Fruit fly (Drosophila melanogaster) whole organism, embryonic: Measurements from ENCODE around the gene CG33258.

Experiments
- B-H1 ChIP-seq: fragments of 200-800 bp; sonication (Bioruptor generic); IDR thresholded peaks from 3 replicates; pipeline ENCODE4 v1.3.6; 2022; ENCODE audit warnings: missing biosample characterization, missing genetic modification characterization
- Bteb2 ChIP-seq: fragments of 200-800 bp; sonication (Bioruptor generic); optimal IDR thresholded peaks from 2 replicates; lab custom pipeline; 2016; ENCODE audit warnings: missing biosample characterization, missing genetic modification characterization
- CG10431 ChIP-seq: fragments of 200-800 bp; sonication (Bioruptor generic); optimal IDR thresholded peaks from 3 replicates; lab custom pipeline; 2018; ENCODE audit warnings: missing biosample characterization, mild to moderate bottlenecking, missing genetic modification characterization
- CG11504 ChIP-seq: fragments of 200-800 bp; sonication (Bioruptor generic); optimal IDR thresholded peaks from 3 replicates; lab custom pipeline; 2019; ENCODE audit warnings: missing biosample characterization, mild to moderate bottlenecking, missing genetic modification characterization, moderate library complexity
- CG14667 ChIP-seq: fragments of 200-800 bp; sonication (Bioruptor generic); IDR thresholded peaks from 2 replicates; pipeline ENCODE4 v1.3.6; 2022; ENCODE audit warnings: missing biosample characterization, missing genetic modification characterization
- CG15514 ChIP-seq: fragments of 200-800 bp; sonication (Bioruptor generic); optimal IDR thresholded peaks from 3 replicates; lab custom pipeline; 2017; ENCODE audit warnings: missing biosample characterization, missing genetic modification characterization, mild to moderate bottlenecking, moderate library complexity, missing genetic modification reagents
- CG15601 ChIP-seq: fragments of 200-800 bp; sonication (Bioruptor generic); optimal IDR thresholded peaks from 3 replicates; lab custom pipeline; 2019; ENCODE audit warnings: missing biosample characterization, mild to moderate bottlenecking, missing genetic modification characterization, moderate library complexity
- CG1603 ChIP-seq: fragments of 200-800 bp; sonication (Bioruptor generic); optimal IDR thresholded peaks from 2 replicates; lab custom pipeline; 2019; ENCODE audit warnings: missing biosample characterization, mild to moderate bottlenecking, missing genetic modification characterization, moderate library complexity
- CG16863 ChIP-seq: fragments of 200-800 bp; sonication (Bioruptor generic); optimal IDR thresholded peaks from 3 replicates; lab custom pipeline; 2016; ENCODE audit warnings: missing biosample characterization, missing genetic modification characterization
- CG18764 ChIP-seq: fragments of 200-800 bp; sonication (Bioruptor generic); optimal IDR thresholded peaks from 3 replicates; lab custom pipeline; 2016; ENCODE audit warnings: missing biosample characterization, missing genetic modification characterization
- CG2116 ChIP-seq: fragments of 200-800 bp; sonication (Bioruptor generic); optimal IDR thresholded peaks from 3 replicates; lab custom pipeline; 2018; ENCODE audit warnings: missing biosample characterization, mild to moderate bottlenecking, missing genetic modification characterization
- CG2199 ChIP-seq: fragments of 200-800 bp; sonication (Bioruptor generic); IDR thresholded peaks from 3 replicates; pipeline ENCODE4 v1.3.6; 2022; ENCODE audit warnings: missing biosample characterization, missing genetic modification characterization
- CG2202 ChIP-seq: fragments of 200-800 bp; sonication (Bioruptor generic); optimal IDR thresholded peaks from 2 replicates; lab custom pipeline; 2018; ENCODE audit warnings: missing biosample characterization, mild to moderate bottlenecking, missing genetic modification characterization
- CG32532 ChIP-seq: fragments of 200-800 bp; sonication (Bioruptor generic); IDR thresholded peaks from 2 replicates; pipeline ENCODE4 v1.3.6; 2022; ENCODE audit warnings: missing biosample characterization, missing genetic modification characterization
- CG3281 ChIP-seq: fragments of 200-800 bp; sonication (Bioruptor generic); optimal IDR thresholded peaks from 3 replicates; lab custom pipeline; 2017; ENCODE audit warnings: missing biosample characterization, mild to moderate bottlenecking, missing genetic modification characterization
- CG5953 ChIP-seq: fragments of 200-800 bp; sonication (Bioruptor generic); IDR thresholded peaks from 2 replicates; pipeline ENCODE4 v1.3.6; 2022; ENCODE audit warnings: missing biosample characterization, missing genetic modification characterization
- CG6175 ChIP-seq: fragments of 200-800 bp; sonication (Bioruptor generic); IDR thresholded peaks from 3 replicates; pipeline ENCODE4 v1.3.6; 2022; ENCODE audit warnings: missing biosample characterization, missing genetic modification characterization
- CG6272 ChIP-seq: fragments of 200-800 bp; sonication (Bioruptor generic); IDR thresholded peaks from 2 replicates; pipeline ENCODE4 v1.3.6; 2022; ENCODE audit warnings: missing biosample characterization, missing genetic modification characterization
- CG6765 ChIP-seq: fragments of 200-800 bp; sonication (Bioruptor generic); optimal IDR thresholded peaks from 3 replicates; lab custom pipeline; 2017; ENCODE audit warnings: missing biosample characterization, mild to moderate bottlenecking, missing genetic modification characterization
- CG7786 ChIP-seq: fragments of 200-800 bp; sonication (Bioruptor generic); optimal IDR thresholded peaks from 2 replicates; lab custom pipeline; 2016; ENCODE audit warnings: missing biosample characterization, missing genetic modification characterization
- CG7928 ChIP-seq: fragments of 200-800 bp; sonication (Bioruptor generic); optimal IDR thresholded peaks from 2 replicates; lab custom pipeline; 2017; ENCODE audit warnings: missing biosample characterization, mild to moderate bottlenecking, missing genetic modification characterization
- CG8281 ChIP-seq: fragments of 200-800 bp; sonication (Bioruptor generic); optimal IDR thresholded peaks from 2 replicates; lab custom pipeline; 2018; ENCODE audit warnings: missing biosample characterization, mild to moderate bottlenecking, missing genetic modification characterization, moderate library complexity
- CG8924 ChIP-seq: fragments of 200-800 bp; optimal IDR thresholded peaks from 3 replicates; lab custom pipeline; 2019; ENCODE audit warnings: missing biosample characterization, mild to moderate bottlenecking, missing genetic modification characterization, moderate library complexity
- D ChIP-seq, 2 experiments: fragments of 200-800 bp in 1 of 2; fragments of >200 bp in 1 of 2; sonication (Bioruptor generic) in 1 of 2; optimal IDR thresholded peaks; 2 replicates in 1 of 2; 3 replicates in 1 of 2; lab custom pipeline; 2017; ENCODE audit warnings: mild to moderate bottlenecking in 1 of 2, missing biosample characterization in 1 of 2, missing genetic modification characterization in 1 of 2, missing genetic modification reagents in 1 of 2
- Dek ChIP-seq: fragments of 200-800 bp; sonication (Bioruptor generic); optimal IDR thresholded peaks from 3 replicates; lab custom pipeline; 2019; ENCODE audit warnings: missing biosample characterization, mild to moderate bottlenecking, missing genetic modification characterization, moderate library complexity
- Dp ChIP-seq: fragments of 200-800 bp; sonication (Bioruptor generic); optimal IDR thresholded peaks from 2 replicates; lab custom pipeline; 2018; ENCODE audit warnings: missing biosample characterization, mild to moderate bottlenecking, missing genetic modification characterization, moderate library complexity
- HLH3B ChIP-seq: fragments of 200-800 bp; sonication (Bioruptor generic); IDR thresholded peaks from 2 replicates; pipeline ENCODE4 v1.3.6; 2022; ENCODE audit warnings: missing biosample characterization, missing genetic modification characterization
- Hey ChIP-seq: fragments of 200-800 bp; sonication (Bioruptor generic); optimal IDR thresholded peaks from 3 replicates; lab custom pipeline; 2018; ENCODE audit warnings: missing biosample characterization, mild to moderate bottlenecking, missing genetic modification characterization
- Hr51 ChIP-seq, 2 experiments: fragments of 200-800 bp; sonication (Bioruptor generic); optimal IDR thresholded peaks; 2 replicates in 1 of 2; 3 replicates in 1 of 2; lab custom pipeline; 2016 to 2018; ENCODE audit warnings: missing biosample characterization in 2 of 2, missing genetic modification characterization in 2 of 2, mild to moderate bottlenecking in 1 of 2, moderate library complexity in 1 of 2
- MESR4 ChIP-seq: fragments of 200-800 bp; sonication (Bioruptor generic); optimal IDR thresholded peaks from 2 replicates; lab custom pipeline; 2018; ENCODE audit warnings: missing biosample characterization, mild to moderate bottlenecking, missing genetic modification characterization, moderate library complexity
- Med ChIP-seq: fragments of 200-800 bp; sonication (Bioruptor generic); peaks from one replicate; lab custom pipeline; 2016; ENCODE audit warnings: missing biosample characterization, missing genetic modification characterization, mild to moderate bottlenecking, inconsistent platforms, moderate library complexity
- NFAT ChIP-seq: fragments of 200-800 bp; sonication (Bioruptor generic); IDR thresholded peaks from 2 replicates; pipeline ENCODE4 v1.3.6; 2022; ENCODE audit warnings: missing biosample characterization, missing genetic modification characterization
- Nf-YC ChIP-seq: fragments of 200-800 bp; optimal IDR thresholded peaks from 3 replicates; lab custom pipeline; 2019; ENCODE audit warnings: missing biosample characterization, mild to moderate bottlenecking, missing genetic modification characterization, moderate library complexity
- Scr ChIP-seq: fragments of 200-800 bp; sonication (Bioruptor generic); IDR thresholded peaks from 2 replicates; pipeline ENCODE4 v1.3.6; 2022; ENCODE audit warnings: missing biosample characterization, missing genetic modification characterization; ENCODE audit not compliant: partially characterized antibody
- Sox102F ChIP-seq: fragments of 200-800 bp; sonication (Bioruptor generic); optimal IDR thresholded peaks from 2 replicates; lab custom pipeline; 2018; ENCODE audit warnings: missing biosample characterization, mild to moderate bottlenecking, missing genetic modification characterization, moderate library complexity
- TFAM ChIP-seq: fragments of 200-800 bp; sonication (Bioruptor generic); optimal IDR thresholded peaks from 2 replicates; lab custom pipeline; 2017; ENCODE audit warnings: missing biosample characterization, missing genetic modification characterization, inconsistent platforms
- Usf ChIP-seq: fragments of 200-800 bp; sonication (Bioruptor generic); optimal IDR thresholded peaks from 2 replicates; lab custom pipeline; 2017; ENCODE audit warnings: missing genotype, missing biosample characterization, missing genetic modification characterization
- corto ChIP-seq: fragments of 200-800 bp; sonication (Bioruptor generic); optimal IDR thresholded peaks from 2 replicates; lab custom pipeline; 2016; ENCODE audit warnings: missing biosample characterization, mild to moderate bottlenecking, missing genetic modification characterization, moderate library complexity
- dmrt99B ChIP-seq: fragments of 200-800 bp; sonication (Bioruptor generic); optimal IDR thresholded peaks from 2 replicates; lab custom pipeline; 2018; ENCODE audit warnings: missing biosample characterization, mild to moderate bottlenecking, missing genetic modification characterization, moderate library complexity
- dpn ChIP-seq, 2 experiments: fragments of 200-800 bp; sonication (Bioruptor generic); optimal IDR thresholded peaks; 3 replicates each; lab custom pipeline; 2016; ENCODE audit warnings: missing biosample characterization in 2 of 2, missing genetic modification characterization in 2 of 2
- eve ChIP-seq, 2 experiments: fragments of >200 bp; optimal IDR thresholded peaks; 2 replicates each; lab custom pipeline; 2017; ENCODE audit warnings: missing biosample characterization in 2 of 2, missing genetic modification characterization in 2 of 2
- her ChIP-seq: fragments of 200-800 bp; sonication (Bioruptor generic); optimal IDR thresholded peaks from 2 replicates; lab custom pipeline; 2016; ENCODE audit warnings: missing biosample characterization, missing genetic modification characterization
- hth ChIP-seq: fragments of >200 bp; optimal IDR thresholded peaks from 2 replicates; lab custom pipeline; 2017; ENCODE audit warnings: inconsistent platforms
- jigr1 ChIP-seq: fragments of 200-800 bp; sonication (Bioruptor generic); IDR thresholded peaks from 3 replicates; pipeline ENCODE4 v1.3.6; 2022; ENCODE audit warnings: missing biosample characterization, missing genetic modification characterization
- ranshi ChIP-seq: fragments of 200-800 bp; sonication (Bioruptor generic); IDR thresholded peaks from 2 replicates; pipeline ENCODE4 v1.3.6; 2022; ENCODE audit warnings: missing biosample characterization, missing genetic modification characterization
- run ChIP-seq: fragments of 200-800 bp; sonication (Bioruptor generic); optimal IDR thresholded peaks from 3 replicates; lab custom pipeline; 2018; ENCODE audit warnings: missing biosample characterization, mild to moderate bottlenecking, missing genetic modification characterization
- tin ChIP-seq: fragments of 200-800 bp; sonication (Bioruptor generic); optimal IDR thresholded peaks from 3 replicates; lab custom pipeline; 2016; ENCODE audit warnings: missing biosample characterization, missing genetic modification characterization
- usp ChIP-seq: fragments of >200 bp; optimal IDR thresholded peaks from 2 replicates; lab custom pipeline; 2017; ENCODE audit warnings: missing biosample characterization, missing genetic modification characterization
- wdn ChIP-seq: fragments of 200-800 bp; sonication (Bioruptor generic); IDR thresholded peaks from 2 replicates; pipeline ENCODE4 v1.3.6; 2022; ENCODE audit warnings: missing biosample characterization, missing genetic modification characterization

The CG33258 gene

dm6 chr3L:16113607-16114337, 31.4 kb downstream of the CG33258 start:
- TF ChIP-seq CG18764 (GFP tag; lab: Kevin White, UChicago): peak; percentile 65
- TF ChIP-seq CG8281 (tag; lab: Kevin White, UChicago): no peak
- TF ChIP-seq usp: no peak
- no peak for TF ChIP-seq hth (lab: Kevin White, UChicago)
- TF ChIP-seq CG11504 (tag; lab: Kevin White, UChicago): no peak
- peak; percentile 73 for TF ChIP-seq CG2116 (GFP tag; lab: Kevin White, UChicago)
- TF ChIP-seq CG6175 (GFP tag; lab: Robert Waterston, UW): no peak
- peak; percentile 78 for TF ChIP-seq CG7786 (GFP tag; lab: Kevin White, UChicago)
- peak; percentile 51 for TF ChIP-seq run (tag; lab: Kevin White, UChicago)
- no peak for TF ChIP-seq dmrt99B
- TF ChIP-seq CG7928 (GFP tag; lab: Kevin White, UChicago): peak; percentile 21
- peak; percentile 87 for TF ChIP-seq CG3281 (GFP tag; lab: Kevin White, UChicago)
- TF ChIP-seq corto (GFP tag; lab: Kevin White, UChicago): peak; percentile 63
- TF ChIP-seq CG2199 (GFP tag; lab: Robert Waterston, UW): peak; percentile 78; the same call in 2 of the 3 replicates
- TF ChIP-seq CG5953 (GFP tag; lab: Robert Waterston, UW): peak; percentile 71
- peak; percentile 88 for TF ChIP-seq CG32532 (GFP tag; lab: Robert Waterston, UW)
- peak in 1 of 2 experiments; percentile 76 for TF ChIP-seq Hr51 (GFP tag; optimal IDR thresholded peaks at IDR 0.05; lab: Kevin White, UChicago)
- TF ChIP-seq CG14667: 0 out of 2 replicates have a peak, but pooled peaks have one; percentile 54
- TF ChIP-seq Nf-YC (tag; lab: Kevin White, UChicago): no peak
- no peak for TF ChIP-seq D (optimal IDR thresholded peaks at IDR 0.05; lab: Kevin White, UChicago)
- peak; percentile 58 for TF ChIP-seq D (GFP tag; optimal IDR thresholded peaks at IDR 0.05; lab: Kevin White, UChicago)
- peak; percentile 83 to 91 for TF ChIP-seq dpn (GFP tag; optimal IDR thresholded peaks at IDR 0.05; lab: Kevin White, UChicago)
- peak; percentile 34 for TF ChIP-seq Usf (GFP tag; lab: Kevin White, UChicago)
- peak; percentile 69 for TF ChIP-seq NFAT (GFP tag; lab: Robert Waterston, UW)
- peak; percentile 73 for TF ChIP-seq Bteb2 (GFP tag; lab: Kevin White, UChicago)
- peak; percentile 75; the same call in 1 of the 2 replicates for TF ChIP-seq ranshi
- TF ChIP-seq wdn: no peak
- TF ChIP-seq CG2202 (tag; lab: Kevin White, UChicago): peak; percentile 58
- TF ChIP-seq Med (GFP tag; lab: Kevin White, UChicago): peak; percentile 98
- peak; percentile 87 for TF ChIP-seq CG1603 (tag; lab: Kevin White, UChicago)
- peak; percentile 78 for TF ChIP-seq Dek (tag; lab: Kevin White, UChicago)
- TF ChIP-seq CG15514 (GFP tag; lab: Kevin White, UChicago): peak; percentile 89
- TF ChIP-seq tin (GFP tag; lab: Kevin White, UChicago): peak; percentile 78
- TF ChIP-seq Scr: peak; percentile 62
- TF ChIP-seq eve (GFP tag; optimal IDR thresholded peaks at IDR 0.05; lab: Kevin White, UChicago): no peak
- TF ChIP-seq her (GFP tag; lab: Kevin White, UChicago): peak; percentile 59
- peak; percentile 51 for TF ChIP-seq CG6272 (GFP tag; lab: Robert Waterston, UW)
- TF ChIP-seq CG8924 (tag; lab: Kevin White, UChicago): peak; percentile 91
- no peak for TF ChIP-seq Sox102F (GFP tag; lab: Kevin White, UChicago)
- peak; percentile 71 for TF ChIP-seq CG6765 (GFP tag; lab: Kevin White, UChicago)
- no peak for TF ChIP-seq TFAM (GFP tag; lab: Kevin White, UChicago)
- no peak for TF ChIP-seq Hey (tag; lab: Kevin White, UChicago)
- TF ChIP-seq Dp (GFP tag; lab: Kevin White, UChicago): peak; percentile 51
- peak; percentile 75 for TF ChIP-seq HLH3B (GFP tag; lab: Robert Waterston, UW)
- peak; percentile 71; the same call in 2 of the 3 replicates for TF ChIP-seq B-H1
- 0 out of 3 replicates have a peak, but pooled peaks have one; percentile 36 for TF ChIP-seq jigr1 (GFP tag; lab: Robert Waterston, UW)
- TF ChIP-seq CG15601 (tag; lab: Kevin White, UChicago): peak; percentile 70
- peak; percentile 73 for TF ChIP-seq MESR4 (GFP tag; lab: Kevin White, UChicago)
- TF ChIP-seq CG10431 (GFP tag; lab: Kevin White, UChicago): peak; percentile 48
- TF ChIP-seq CG16863 (GFP tag; lab: Kevin White, UChicago): peak; percentile 81
